Worm (Caenorhabditis elegans) whole organism, L3 larva: ENCODE measurements around the gene F59B1.2.
A peak's percentile ranks its signal among the peaks of the same experiment; 100 is the strongest.

Experiments used
- aly-2 ChIP-seq: fragments of 150-350 bp; optimal IDR thresholded peaks from 2 replicates; lab custom pipeline; 2014; ENCODE audit warnings: missing biosample characterization, missing genetic modification characterization
- elt-2 ChIP-seq: sonication (generic microtip); optimal IDR thresholded peaks from 2 replicates; lab custom pipeline; 2016; ENCODE audit warnings: missing genetic modification reagents, mild to moderate bottlenecking, missing genetic modification characterization, missing compliant biosample characterization
- fkh-10 ChIP-seq: sonication (generic microtip); optimal IDR thresholded peaks from 2 replicates; lab custom pipeline; 2017; ENCODE audit warnings: missing biosample characterization, missing genetic modification reagents, missing genetic modification characterization

DNA sequence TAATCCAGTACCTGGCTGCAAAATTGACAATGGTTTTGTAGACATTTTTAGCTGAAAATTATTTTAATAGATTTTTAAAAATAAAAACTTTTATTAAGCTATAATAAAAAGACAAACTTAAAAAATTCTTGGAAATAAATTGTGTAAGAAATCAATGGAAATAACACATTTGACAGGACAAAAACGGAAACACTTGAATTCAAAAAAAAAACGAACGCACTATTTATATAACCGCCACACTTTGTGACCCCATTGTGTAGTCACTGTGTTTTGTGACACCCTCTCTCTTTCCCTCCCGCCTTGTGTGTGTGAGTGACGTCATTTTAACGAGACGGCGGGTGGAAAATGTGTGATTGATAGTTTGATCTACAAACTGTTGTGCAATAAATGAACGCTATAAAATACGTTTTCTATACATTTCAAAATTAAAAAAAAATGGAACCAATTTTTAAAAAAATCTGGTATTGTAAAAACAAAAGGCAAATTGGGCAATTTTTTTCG, 11.1 kb downstream of the F59B1.2 start, which contains the start of gene F59B1.8:
- no peak for TF ChIP-seq aly-2 (tag; lab: Kevin White, UChicago)
- peak; percentile 90 for TF ChIP-seq elt-2 (tag; lab: Kevin White, UChicago)
- no peak for TF ChIP-seq fkh-10
